Fruit fly (Drosophila melanogaster) whole organism, adult: Measurements from ENCODE around the gene Arp8.

ENCODE experiments used
- CG12768 ChIP-seq: fragments of 200-800 bp; sonication (Bioruptor generic); optimal IDR thresholded peaks from 2 replicates; lab custom pipeline; 2017; ENCODE audit warnings: missing biosample characterization, missing genetic modification characterization, mild to moderate bottlenecking, moderate library complexity, missing genetic modification reagents
- CG1620 ChIP-seq: fragments of 200-800 bp; sonication (Bioruptor generic); optimal IDR thresholded peaks from 2 replicates; lab custom pipeline; 2016; ENCODE audit warnings: missing biosample characterization, missing genetic modification characterization
- CG7045 ChIP-seq: fragments of 200-800 bp; sonication (Bioruptor generic); optimal IDR thresholded peaks from 2 replicates; lab custom pipeline; 2017; ENCODE audit warnings: missing biosample characterization, mild to moderate bottlenecking, missing genetic modification characterization
- CG7101 ChIP-seq: fragments of 200-800 bp; sonication (Bioruptor generic); optimal IDR thresholded peaks from 2 replicates; lab custom pipeline; 2018; ENCODE audit warnings: missing biosample characterization, mild to moderate bottlenecking, missing genetic modification characterization, moderate library complexity
- Clk ChIP-seq: fragments of 200-800 bp; sonication (Bioruptor generic); optimal IDR thresholded peaks from 2 replicates; lab custom pipeline; 2017; ENCODE audit warnings: missing biosample characterization, missing genetic modification characterization
- Hr96 ChIP-seq: fragments of 200-800 bp; sonication (Bioruptor generic); optimal IDR thresholded peaks from 2 replicates; lab custom pipeline; 2016; ENCODE audit warnings: missing biosample characterization, missing genetic modification characterization
- bab1 ChIP-seq: fragments of 200-800 bp; sonication (Bioruptor generic); optimal IDR thresholded peaks from 3 replicates; lab custom pipeline; 2019; ENCODE audit warnings: missing biosample characterization, mild to moderate bottlenecking, missing genetic modification characterization, moderate library complexity
- cnc ChIP-seq, 2 experiments: fragments of >200 bp; optimal IDR thresholded peaks; 2 replicates each; lab custom pipeline; 2017
- kay ChIP-seq: fragments of 200-800 bp; sonication (Bioruptor generic); peaks from one replicate; lab custom pipeline; 2016; ENCODE audit warnings: missing biosample characterization, missing genetic modification characterization, borderline replicate concordance

- TF ChIP-seq kay (no peak), CG7101 (tag; lab: Kevin White, UChicago) (no peak), bab1 (no peak), CG12768 (GFP tag; lab: Kevin White, UChicago) (no peak), cnc (optimal IDR thresholded peaks at IDR 0.05; lab: Kevin White, UChicago) (no peak), Hr96 (GFP tag; lab: Kevin White, UChicago) (no peak), Clk (GFP tag; lab: Kevin White, UChicago) (no peak), CG7045 (GFP tag; lab: Kevin White, UChicago) (no peak), CG1620 (GFP tag; lab: Kevin White, UChicago) (no peak)
Observed at dm6 chrX:17856029-17856428, 4.6 kb downstream of the Arp8 start, which contains the start of gene Mco4.
